Worm (Caenorhabditis elegans) whole organism, L4/young adult: ENCODE data around the gene gbas-1.

Source experiments
- W03F9.2 ChIP-seq: fragments of 150-350 bp; optimal IDR thresholded peaks from 2 replicates; lab custom pipeline; 2014; ENCODE audit warnings: missing biosample characterization, missing genetic modification characterization
- dao-5 ChIP-seq: sonication (generic microtip); optimal IDR thresholded peaks from 2 replicates; lab custom pipeline; 2016; ENCODE audit warnings: missing genotype, missing genetic modification characterization, moderate library complexity, missing compliant biosample characterization
- him-1 ChIP-seq: sonication (generic microtip); optimal IDR thresholded peaks from 2 replicates; lab custom pipeline; 2016; ENCODE audit warnings: missing genotype, missing genetic modification reagents, missing genetic modification characterization, missing compliant biosample characterization

DNA sequence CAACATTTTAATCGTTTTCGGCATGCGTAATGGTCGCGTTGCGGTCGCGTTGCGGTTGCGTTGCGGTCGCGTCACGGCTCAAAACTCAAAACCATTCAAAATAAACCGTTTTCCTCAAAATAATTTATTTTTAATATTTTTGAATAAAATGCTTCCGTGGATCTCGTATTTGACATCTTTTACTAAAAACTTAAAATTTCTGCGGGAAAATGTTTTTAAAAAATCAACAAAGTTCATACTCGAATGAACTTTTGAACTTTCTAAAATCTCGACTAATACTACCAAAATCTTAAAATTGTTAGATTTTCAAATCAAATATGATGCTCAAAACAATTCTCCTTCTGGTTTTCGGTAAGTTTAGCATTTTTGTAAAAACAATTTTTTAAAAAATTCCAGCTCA is 23.1 kb upstream of the gbas-1 start, which contains the start of gene F53G2.2:
- no peak for TF ChIP-seq him-1 (tag; lab: Kevin White, UChicago)
- TF ChIP-seq W03F9.2 (tag; lab: Kevin White, UChicago): no peak
- no peak for TF ChIP-seq dao-5
